Worm (Caenorhabditis elegans): Measurements from ENCODE around the gene F54D5.17.

- TF ChIP-seq ama-1 (optimal IDR thresholded peaks at IDR 0.05), result no peak
- no peak for TF ChIP-seq ama-1 (GFP tag; optimal IDR thresholded peaks at IDR 0.05)
- no peak for TF ChIP-seq lag-1 (GFP tag; IDR thresholded peaks at IDR 0.05)
Observed at ce11 chrII:11604613-11605012, 48.2 kb downstream of the F54D5.17 start.

All from whole organism, young adult.